Comparison of ENCODE assay signal across 1 fruit fly cellular context in the genomic region with DNA sequence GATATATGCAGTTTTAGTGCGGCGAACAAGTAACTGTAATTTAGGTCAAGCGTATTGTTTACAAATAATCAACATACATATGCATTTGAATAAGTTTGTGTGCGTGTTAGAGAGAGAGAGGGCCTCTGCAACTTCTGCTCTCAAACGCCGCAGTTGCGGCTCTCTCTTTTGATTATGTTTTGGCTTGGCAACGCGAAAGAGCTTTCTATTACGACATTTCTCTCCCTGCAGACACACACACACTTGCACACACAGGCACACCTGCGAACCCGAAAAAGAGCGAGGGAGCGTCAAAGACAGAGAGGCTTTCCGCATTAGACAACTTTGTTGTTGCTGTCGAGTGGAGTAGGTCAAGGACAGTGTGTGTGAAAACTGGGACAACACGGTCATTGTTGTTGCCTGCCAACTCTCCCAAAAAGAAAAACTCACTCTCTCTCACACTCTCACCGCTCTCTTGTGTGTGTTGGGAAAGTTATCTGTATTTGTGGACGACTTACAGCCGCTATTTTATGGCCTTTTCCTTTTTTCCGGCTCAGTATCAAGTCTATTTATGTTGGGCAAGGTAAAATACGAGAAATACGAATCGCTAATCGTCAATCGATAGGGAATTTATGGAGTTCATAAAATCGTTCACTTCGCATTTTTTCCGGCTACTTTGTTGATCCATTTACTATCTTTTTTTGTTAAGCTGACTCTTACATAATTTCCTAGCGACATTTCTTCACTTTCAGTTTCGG.
TF ChIP-seq lines count a peak whose summit lies in the region.

No protein-coding gene starts in this region.

TF ChIP-seq in whole organism, embryonic, 481 proteins besides CTCF, POLR2A, EP300 and RAD21 (continued from another document):
- TF ChIP-seq maf-S (GFP tag; optimal IDR thresholded peaks at IDR 0.05; lab: Kevin White, UChicago), result no peak
- peak in 1 of 2 experiments; percentile 59 for TF ChIP-seq Eip74EF (GFP tag; optimal IDR thresholded peaks at IDR 0.05; lab: Kevin White, UChicago)
- TF ChIP-seq PHDP (tag; optimal IDR thresholded peaks at IDR 0.05; lab: Kevin White, UChicago), result no peak
- no peak for TF ChIP-seq Jarid2 (GFP tag; optimal IDR thresholded peaks at IDR 0.05; lab: Kevin White, UChicago)
- no peak for TF ChIP-seq CG32772 (GFP tag; IDR thresholded peaks at IDR 0.05; lab: Robert Waterston, UW)
- no peak for TF ChIP-seq Dip2 (GFP tag; IDR thresholded peaks at IDR 0.05; lab: Robert Waterston, UW)
- peak; percentile 1 for TF ChIP-seq trem (tag; optimal IDR thresholded peaks at IDR 0.05; lab: Kevin White, UChicago)
- TF ChIP-seq CG17385 (GFP tag; optimal IDR thresholded peaks at IDR 0.05; lab: Kevin White, UChicago), result peak; percentile 11
- no peak for TF ChIP-seq CG6175 (GFP tag; IDR thresholded peaks at IDR 0.05; lab: Robert Waterston, UW)
- peak; percentile 57 for TF ChIP-seq vvl (GFP tag; IDR thresholded peaks at IDR 0.05; lab: Robert Waterston, UW)
- no peak for TF ChIP-seq Ptx1 (GFP tag; IDR thresholded peaks at IDR 0.05; lab: Robert Waterston, UW)
- no peak for TF ChIP-seq Ets97D (GFP tag; optimal IDR thresholded peaks at IDR 0.05; lab: Kevin White, UChicago)
- TF ChIP-seq sug (tag; optimal IDR thresholded peaks at IDR 0.05; lab: Kevin White, UChicago), result no peak
- TF ChIP-seq D19A (tag; optimal IDR thresholded peaks at IDR 0.05; lab: Kevin White, UChicago), result no peak
- TF ChIP-seq CG14965 (GFP tag; optimal IDR thresholded peaks at IDR 0.05; lab: Kevin White, UChicago; ENCODE audit: borderline replicate concordance), result no peak
- peak; percentile 7 for TF ChIP-seq CG34376 (GFP tag; optimal IDR thresholded peaks at IDR 0.05; lab: Kevin White, UChicago)
- TF ChIP-seq CG7745 (tag; optimal IDR thresholded peaks at IDR 0.05; lab: Kevin White, UChicago), result no peak
- TF ChIP-seq CG14441 (GFP tag; IDR thresholded peaks at IDR 0.05; lab: Robert Waterston, UW), result no peak
- peak; percentile 98 for TF ChIP-seq ftz-f1 (GFP tag; optimal IDR thresholded peaks at IDR 0.05; lab: Kevin White, UChicago)
- no peak for TF ChIP-seq CG10431 (GFP tag; optimal IDR thresholded peaks at IDR 0.05; lab: Kevin White, UChicago)
- TF ChIP-seq fd96Cb (tag; optimal IDR thresholded peaks at IDR 0.05; lab: Kevin White, UChicago), result no peak
- TF ChIP-seq Side (GFP tag; optimal IDR thresholded peaks at IDR 0.05; lab: Kevin White, UChicago), result no peak
- peak; percentile 66; the same call in 1 of the 3 replicates for TF ChIP-seq CG34422 (GFP tag; IDR thresholded peaks at IDR 0.05; lab: Robert Waterston, UW)
- no peak for TF ChIP-seq bbx (GFP tag; IDR thresholded peaks at IDR 0.05; lab: Robert Waterston, UW; ENCODE audit: partially characterized antibody)
- no peak for TF ChIP-seq CG7839 (tag; optimal IDR thresholded peaks at IDR 0.05; lab: Kevin White, UChicago)
- no peak for TF ChIP-seq slou (GFP tag; optimal IDR thresholded peaks at IDR 0.05; lab: Kevin White, UChicago)
- TF ChIP-seq CG3847 (GFP tag; IDR thresholded peaks at IDR 0.05; lab: Robert Waterston, UW), result no peak
- no peak for TF ChIP-seq Oaz (GFP tag; IDR thresholded peaks at IDR 0.05; lab: Robert Waterston, UW)
- TF ChIP-seq CG4282 (GFP tag; optimal IDR thresholded peaks at IDR 0.05; lab: Kevin White, UChicago), result no peak
- no peak for TF ChIP-seq CG16813 (GFP tag; IDR thresholded peaks at IDR 0.05; lab: Robert Waterston, UW; ENCODE audit: partially characterized antibody)
- no peak for TF ChIP-seq usp (GFP tag; optimal IDR thresholded peaks at IDR 0.05; lab: Kevin White, UChicago)
- no peak for TF ChIP-seq dpn (GFP tag; optimal IDR thresholded peaks at IDR 0.05; lab: Kevin White, UChicago)
- no peak for TF ChIP-seq sens-2 (GFP tag; IDR thresholded peaks at IDR 0.05; lab: Robert Waterston, UW)
- no peak for TF ChIP-seq CG17912 (GFP tag; optimal IDR thresholded peaks at IDR 0.05; lab: Kevin White, UChicago)
- TF ChIP-seq CG8944 (GFP tag; optimal IDR thresholded peaks at IDR 0.05; lab: Kevin White, UChicago), result no peak
- no peak for TF ChIP-seq CG11696 (GFP tag; IDR thresholded peaks at IDR 0.05; lab: Robert Waterston, UW)
- no peak for TF ChIP-seq CG2120 (GFP tag; optimal IDR thresholded peaks at IDR 0.05; lab: Kevin White, UChicago)
- no peak for TF ChIP-seq Fer3 (tag; optimal IDR thresholded peaks at IDR 0.05; lab: Kevin White, UChicago)
- no peak for TF ChIP-seq aop (GFP tag; IDR thresholded peaks at IDR 0.05; lab: Robert Waterston, UW)
- TF ChIP-seq CG11695 (GFP tag; IDR thresholded peaks at IDR 0.05; lab: Robert Waterston, UW), result 0 out of 3 replicates have a peak, but pooled peaks have one; percentile 15
- no peak for TF ChIP-seq CG8281 (tag; optimal IDR thresholded peaks at IDR 0.05; lab: Kevin White, UChicago)
- no peak for TF ChIP-seq Ada2b (GFP tag; IDR thresholded peaks at IDR 0.05; lab: Robert Waterston, UW)
- no peak for TF ChIP-seq CG18476 (GFP tag; optimal IDR thresholded peaks at IDR 0.05; lab: Kevin White, UChicago)
- TF ChIP-seq CG6254 (GFP tag; optimal IDR thresholded peaks at IDR 0.05; lab: Kevin White, UChicago), result no peak
- no peak for TF ChIP-seq Sin3A (optimal IDR thresholded peaks at IDR 0.05; lab: Kevin White, UChicago)
- TF ChIP-seq CG11398 (GFP tag; optimal IDR thresholded peaks at IDR 0.05; lab: Kevin White, UChicago), result no peak
- TF ChIP-seq salm (tag; optimal IDR thresholded peaks at IDR 0.05; lab: Kevin White, UChicago), result no peak
- no peak for TF ChIP-seq br (optimal IDR thresholded peaks at IDR 0.05; lab: Kevin White, UChicago)
- TF ChIP-seq CG9437 (GFP tag; optimal IDR thresholded peaks at IDR 0.05; lab: Kevin White, UChicago), result no peak
- no peak for TF ChIP-seq CG13424 (tag; optimal IDR thresholded peaks at IDR 0.05; lab: Kevin White, UChicago)
- no peak for TF ChIP-seq disco-r (GFP tag; optimal IDR thresholded peaks at IDR 0.05; lab: Kevin White, UChicago)
- TF ChIP-seq HLH3B (GFP tag; IDR thresholded peaks at IDR 0.05; lab: Robert Waterston, UW), result 0 out of 2 replicates have a peak, but pooled peaks have one; percentile 8
- no peak for TF ChIP-seq pan (optimal IDR thresholded peaks at IDR 0.05; lab: Kevin White, UChicago)
- peak in 1 of 2 experiments; percentile 38 for TF ChIP-seq pan (GFP tag; optimal IDR thresholded peaks at IDR 0.05 in 1 of 2, IDR thresholded peaks at IDR 0.05 in 1 of 2)
- TF ChIP-seq Blimp-1 (GFP tag; optimal IDR thresholded peaks at IDR 0.05; lab: Kevin White, UChicago), result peak; percentile 98
- TF ChIP-seq chinmo (GFP tag; IDR thresholded peaks at IDR 0.05; lab: Robert Waterston, UW; ENCODE audit: partially characterized antibody), result peak; percentile 95
- TF ChIP-seq CG10274 (GFP tag; optimal IDR thresholded peaks at IDR 0.05; lab: Kevin White, UChicago), result no peak
- TF ChIP-seq al (GFP tag; IDR thresholded peaks at IDR 0.05; lab: Robert Waterston, UW), result no peak
- TF ChIP-seq Xrp1 (GFP tag; IDR thresholded peaks at IDR 0.05; lab: Robert Waterston, UW), result no peak
- TF ChIP-seq Med (GFP tag; lab: Kevin White, UChicago), result peak; percentile 79
- TF ChIP-seq da (GFP tag; optimal IDR thresholded peaks at IDR 0.05; lab: Kevin White, UChicago), result no peak
- no peak for TF ChIP-seq eyg (GFP tag; optimal IDR thresholded peaks at IDR 0.05; lab: Kevin White, UChicago)
- TF ChIP-seq CG15696 (tag; optimal IDR thresholded peaks at IDR 0.05; lab: Kevin White, UChicago), result no peak
- TF ChIP-seq hth (optimal IDR thresholded peaks at IDR 0.05; lab: Kevin White, UChicago), result no peak
- no peak for TF ChIP-seq tap (tag; optimal IDR thresholded peaks at IDR 0.05; lab: Kevin White, UChicago)
- no peak for TF ChIP-seq CG15011 (GFP tag; optimal IDR thresholded peaks at IDR 0.05; lab: Kevin White, UChicago)
- TF ChIP-seq jumu (GFP tag; optimal IDR thresholded peaks at IDR 0.05; lab: Kevin White, UChicago), result no peak
- no peak for TF ChIP-seq CG12942 (GFP tag; optimal IDR thresholded peaks at IDR 0.05; lab: Kevin White, UChicago)
- 0 out of 2 replicates have a peak, but pooled peaks have one; percentile 16 for TF ChIP-seq E2f1 (GFP tag; IDR thresholded peaks at IDR 0.05; lab: Robert Waterston, UW)
- no peak for TF ChIP-seq nmo (GFP tag; optimal IDR thresholded peaks at IDR 0.05; lab: Kevin White, UChicago)
- TF ChIP-seq cwo (GFP tag; optimal IDR thresholded peaks at IDR 0.05; lab: Kevin White, UChicago), result no peak
- TF ChIP-seq gsb-n (tag; optimal IDR thresholded peaks at IDR 0.05; lab: Kevin White, UChicago), result no peak
- TF ChIP-seq Scr (GFP tag; IDR thresholded peaks at IDR 0.05; lab: Robert Waterston, UW; ENCODE audit: partially characterized antibody), result no peak
- TF ChIP-seq CG9932 (GFP tag; IDR thresholded peaks at IDR 0.05; lab: Robert Waterston, UW), result no peak
- peak; percentile 48 for TF ChIP-seq pros (GFP tag; optimal IDR thresholded peaks at IDR 0.05; lab: Kevin White, UChicago)
- no peak for TF ChIP-seq CG15601 (tag; optimal IDR thresholded peaks at IDR 0.05; lab: Kevin White, UChicago)
- no peak for TF ChIP-seq psq (GFP tag; optimal IDR thresholded peaks at IDR 0.05; lab: Kevin White, UChicago)
- TF ChIP-seq jing (GFP tag; optimal IDR thresholded peaks at IDR 0.05; lab: Kevin White, UChicago), result no peak
- TF ChIP-seq ato (GFP tag; IDR thresholded peaks at IDR 0.05; lab: Robert Waterston, UW; ENCODE audit: partially characterized antibody), result no peak
- TF ChIP-seq Taf1 (GFP tag; IDR thresholded peaks at IDR 0.05; lab: Robert Waterston, UW), result no peak
- TF ChIP-seq CG12659 (GFP tag; optimal IDR thresholded peaks at IDR 0.05; lab: Kevin White, UChicago), result no peak
- no peak for TF ChIP-seq CG1647 (GFP tag; optimal IDR thresholded peaks at IDR 0.05; lab: Kevin White, UChicago)
- no peak for TF ChIP-seq CG2875 (GFP tag; optimal IDR thresholded peaks at IDR 0.05; lab: Kevin White, UChicago)
- no peak for TF ChIP-seq CG31441 (GFP tag; IDR thresholded peaks at IDR 0.05; lab: Robert Waterston, UW)
- TF ChIP-seq Gsc (GFP tag; IDR thresholded peaks at IDR 0.05; lab: Robert Waterston, UW), result no peak
- peak; percentile 22; the same call in 1 of the 2 replicates for TF ChIP-seq ranshi (GFP tag; IDR thresholded peaks at IDR 0.05; lab: Robert Waterston, UW)
- no peak for TF ChIP-seq ash1 (GFP tag; optimal IDR thresholded peaks at IDR 0.05; lab: Kevin White, UChicago)
- TF ChIP-seq CG8924 (tag; optimal IDR thresholded peaks at IDR 0.05; lab: Kevin White, UChicago), result no peak
- no peak for TF ChIP-seq Sry-β (GFP tag; optimal IDR thresholded peaks at IDR 0.05; lab: Kevin White, UChicago)
- no peak for TF ChIP-seq Ravus (GFP tag; IDR thresholded peaks at IDR 0.05; lab: Robert Waterston, UW)
- TF ChIP-seq Stat92E (GFP tag; optimal IDR thresholded peaks at IDR 0.05; lab: Kevin White, UChicago), result no peak
- peak; percentile 3 for TF ChIP-seq sd (tag; optimal IDR thresholded peaks at IDR 0.05; lab: Kevin White, UChicago)
- TF ChIP-seq seq (GFP tag; IDR thresholded peaks at IDR 0.05; lab: Robert Waterston, UW), result peak; percentile 8; the same call in 1 of the 2 replicates
- no peak for TF ChIP-seq Hey (tag; optimal IDR thresholded peaks at IDR 0.05; lab: Kevin White, UChicago)
- TF ChIP-seq YL-1 (GFP tag; optimal IDR thresholded peaks at IDR 0.05; lab: Kevin White, UChicago), result no peak
- no peak for TF ChIP-seq her (GFP tag; optimal IDR thresholded peaks at IDR 0.05; lab: Kevin White, UChicago)
- no peak for TF ChIP-seq ewg (GFP tag; optimal IDR thresholded peaks at IDR 0.05; lab: Kevin White, UChicago)
- TF ChIP-seq CG12299 (tag; optimal IDR thresholded peaks at IDR 0.05; lab: Kevin White, UChicago), result no peak
- TF ChIP-seq Deaf1 (tag; optimal IDR thresholded peaks at IDR 0.05; lab: Kevin White, UChicago), result peak; percentile 80
- TF ChIP-seq CG12071 (GFP tag; optimal IDR thresholded peaks at IDR 0.05; lab: Kevin White, UChicago), result no peak
- no peak for TF ChIP-seq Neu2 (GFP tag; optimal IDR thresholded peaks at IDR 0.05; lab: Kevin White, UChicago; ENCODE audit: borderline replicate concordance)
